Worm (Caenorhabditis elegans): ENCODE measurements around the gene tram-1.

DNA sequence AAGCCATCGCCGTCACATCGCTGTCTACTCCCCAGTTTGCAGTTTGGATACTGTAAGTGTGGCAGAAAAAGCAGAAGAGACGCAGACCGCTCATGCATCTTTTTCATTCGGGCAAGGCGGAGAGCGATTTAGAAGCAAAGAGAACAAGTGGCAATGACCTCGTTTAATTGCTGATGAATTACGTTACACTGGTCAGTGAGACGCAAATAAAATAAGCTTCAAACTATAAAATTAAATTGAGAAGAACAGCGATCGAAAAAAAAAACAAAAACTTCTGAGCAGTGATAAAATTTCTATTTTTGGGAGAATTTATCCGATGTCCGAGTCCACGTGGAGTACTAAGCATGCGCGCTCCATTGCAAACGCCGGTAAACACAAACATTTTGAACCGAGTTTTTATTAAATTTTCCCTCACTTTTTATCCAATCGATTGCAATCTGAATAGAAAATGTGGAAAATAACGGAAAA lies 1.1 kb upstream of the tram-1 start, which contains the start of gene C24F3.2:
- no peak for TF ChIP-seq sea-1 (GFP tag; conservative IDR thresholded peaks at IDR 0.05)
- no peak for TF ChIP-seq ama-1 (optimal IDR thresholded peaks at IDR 0.05)
- no peak for TF ChIP-seq ets-7 (tag; optimal IDR thresholded peaks at IDR 0.05)
- no peak for TF ChIP-seq tra-4 (tag; optimal IDR thresholded peaks at IDR 0.05)
- TF ChIP-seq aly-1 (tag; optimal IDR thresholded peaks at IDR 0.05), result no peak
- no peak for TF ChIP-seq scrt-1 (GFP tag; IDR thresholded peaks at IDR 0.05)
- TF ChIP-seq ceh-13 (GFP tag; optimal IDR thresholded peaks at IDR 0.05), result no peak
- TF ChIP-seq pes-1 (GFP tag; IDR thresholded peaks at IDR 0.05), result no peak
- TF ChIP-seq flt-1 (GFP tag; IDR thresholded peaks at IDR 0.05), result no peak

All from whole organism, early embryonic.